Worm (Caenorhabditis elegans) whole organism, young adult: ENCODE measurements around the gene nspg-14.

Experiments
- C17E4.6 ChIP-seq: fragments of 200-800 bp; sonication (Bioruptor generic); IDR thresholded peaks from 2 replicates; pipeline ENCODE4 v1.3.6; 2022; ENCODE audit warnings: missing genetic modification reagents, missing genetic modification characterization, missing compliant biosample characterization
- F37B4.10 ChIP-seq: fragments of 200-800 bp; sonication (Bioruptor generic); IDR thresholded peaks from 2 replicates; pipeline ENCODE4 v1.3.6; 2022; ENCODE audit warnings: missing genetic modification characterization, missing compliant biosample characterization
- Y95B8A.8 ChIP-seq: fragments of 200-800 bp; sonication (Bioruptor generic); IDR thresholded peaks from 2 replicates; pipeline ENCODE4 v1.3.6; 2022; ENCODE audit warnings: missing genetic modification reagents, missing genetic modification characterization, missing compliant biosample characterization
- him-1 ChIP-seq: sonication (generic microtip); optimal IDR thresholded peaks from 2 replicates; lab custom pipeline; 2016; ENCODE audit warnings: missing genotype, missing genetic modification reagents, missing genetic modification characterization, missing compliant biosample characterization
- lsy-27 ChIP-seq: sonication (generic microtip); optimal IDR thresholded peaks from 2 replicates; lab custom pipeline; 2017; ENCODE audit warnings: missing genetic modification characterization, mild to moderate bottlenecking, missing compliant biosample characterization, antibody characterized with exemption, missing genotype, borderline replicate concordance; ENCODE audit not compliant: insufficient read depth
- mel-28 ChIP-seq: sonication (generic microtip); optimal IDR thresholded peaks from 2 replicates; lab custom pipeline; 2016; ENCODE audit warnings: borderline replicate concordance, mild to moderate bottlenecking, missing genetic modification characterization, missing compliant biosample characterization
- pbrm-1 ChIP-seq: fragments of 200-800 bp; sonication (Bioruptor generic); IDR thresholded peaks from 2 replicates; pipeline ENCODE4 v1.3.6; 2022; ENCODE audit warnings: missing genetic modification reagents, missing genetic modification characterization, missing compliant biosample characterization
- pha-4 ChIP-seq: fragments of 150-350 bp; sonication (generic microtip); optimal IDR thresholded peaks from 2 replicates; lab custom pipeline; 2014; ENCODE audit warnings: missing biosample characterization, missing genetic modification reagents, missing genetic modification characterization
- sea-2 ChIP-seq: fragments of 200-800 bp; sonication (Bioruptor generic); IDR thresholded peaks from 2 replicates; pipeline ENCODE4 v1.3.6; 2022; ENCODE audit warnings: missing genetic modification characterization, missing compliant biosample characterization
- snpc-4 ChIP-seq, 5 experiments: fragments of 150-350 bp in 1 of 5; sonication (generic microtip) in 4 of 5; optimal IDR thresholded peaks; 2 replicates each; lab custom pipeline; 2014 to 2018; ENCODE audit warnings: missing genetic modification characterization in 5 of 5, missing biosample characterization in 3 of 5, antibody characterized with exemption in 2 of 5, mild to moderate bottlenecking in 2 of 5, missing compliant biosample characterization in 2 of 5, missing genotype in 2 of 5, moderate library complexity in 2 of 5, missing genetic modification reagents in 1 of 5
- unc-62 ChIP-seq: fragments of 150-350 bp; optimal IDR thresholded peaks from 2 replicates; lab custom pipeline; 2014; ENCODE audit warnings: missing biosample characterization, missing genetic modification reagents, missing genetic modification characterization

DNA sequence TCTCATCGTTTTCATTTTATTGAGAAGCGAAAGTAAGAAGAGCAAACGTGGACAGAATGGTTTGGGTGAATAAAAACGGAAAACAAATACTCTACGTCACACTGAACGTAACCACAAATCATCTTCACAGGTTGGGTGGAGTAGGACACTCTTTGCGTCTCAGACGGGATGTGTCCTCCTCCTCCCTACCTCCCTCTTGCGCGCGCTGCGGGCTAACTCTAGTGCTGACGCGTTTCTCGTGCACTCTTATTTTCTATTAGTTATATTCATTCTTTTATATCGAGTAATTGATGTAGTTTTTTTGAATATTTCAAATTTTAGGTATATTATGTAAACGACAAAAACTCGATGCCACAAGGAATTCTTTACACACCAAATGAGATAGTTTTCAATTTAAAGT lies 8.8 kb upstream of the nspg-14 start, which contains the start of gene Y34B4A.7:
- TF ChIP-seq unc-62 (GFP tag; lab: Kevin White, UChicago): no peak
- no peak for TF ChIP-seq Y95B8A.8
- no peak for TF ChIP-seq sea-2
- no peak for TF ChIP-seq lsy-27 (tag; lab: Kevin White, UChicago)
- TF ChIP-seq F37B4.10 (GFP tag; lab: Robert Waterston, UW): no peak
- no peak for TF ChIP-seq mel-28 (tag; lab: Kevin White, UChicago)
- TF ChIP-seq C17E4.6: no peak
- no peak for TF ChIP-seq pbrm-1 (GFP tag; lab: Robert Waterston, UW)
- no peak for TF ChIP-seq him-1 (tag; lab: Kevin White, UChicago)
- TF ChIP-seq snpc-4 (GFP tag; optimal IDR thresholded peaks at IDR 0.05; lab: Kevin White, UChicago): no peak
- TF ChIP-seq snpc-4 (tag; optimal IDR thresholded peaks at IDR 0.05; lab: Kevin White, UChicago): peak in 1 of 4 experiments; percentile 48
- TF ChIP-seq pha-4 (tag; lab: Kevin White, UChicago): no peak
